Fruit fly (Drosophila melanogaster): ENCODE data around the gene Peritrophin-15b.

Gene Peritrophin-15b

DNA sequence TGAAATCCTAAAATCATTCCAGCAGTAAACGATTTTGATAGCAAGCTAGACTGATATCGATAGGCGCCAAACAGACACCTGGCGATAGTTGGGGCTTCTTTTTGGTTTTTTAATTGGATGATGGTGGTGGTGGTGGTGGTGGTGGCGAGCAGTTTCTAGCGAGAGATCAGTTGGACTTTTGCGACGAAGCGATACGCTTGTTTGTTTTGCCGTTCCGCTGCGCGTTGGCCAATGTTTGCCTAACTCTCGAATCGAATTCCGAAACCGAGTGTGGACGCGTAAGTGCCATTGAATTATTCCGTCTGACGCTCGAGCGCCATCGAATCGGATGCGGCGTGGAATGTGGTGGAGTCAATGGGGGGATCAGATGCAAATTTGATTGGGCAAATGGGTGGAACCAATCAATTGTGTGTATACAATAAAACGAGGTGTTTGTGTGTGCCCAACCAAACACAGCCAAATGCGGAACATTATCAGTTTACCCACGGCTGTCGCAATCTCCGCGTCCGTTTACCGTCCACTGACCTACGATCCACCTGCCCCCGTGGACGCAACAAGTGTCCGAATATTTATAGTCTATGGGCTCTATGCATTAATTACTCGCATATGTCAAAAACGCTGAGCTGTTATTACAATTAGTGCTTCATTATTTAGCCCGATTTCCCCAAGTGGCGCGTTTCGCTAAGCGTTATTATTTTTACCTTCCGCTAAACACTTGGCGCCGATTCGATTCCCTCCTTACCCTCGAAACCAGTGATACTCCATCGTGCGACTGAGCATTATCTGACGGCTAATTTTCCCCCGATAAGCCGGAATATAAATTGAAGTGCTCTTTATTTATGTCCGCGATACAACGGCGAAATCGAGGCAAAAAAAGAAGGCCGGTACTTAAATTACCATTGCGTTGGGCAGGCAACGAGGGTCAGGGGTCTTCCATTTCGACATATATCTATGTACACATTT lies 24.1 kb downstream of the Peritrophin-15b start, which contains the start of gene CG17292 (continued):
- no peak for TF ChIP-seq Neu2 (GFP tag; optimal IDR thresholded peaks at IDR 0.05; ENCODE audit: borderline replicate concordance)
- TF ChIP-seq CG6813 (GFP tag; optimal IDR thresholded peaks at IDR 0.05) = peak; percentile 17
- TF ChIP-seq kni (GFP tag; optimal IDR thresholded peaks at IDR 0.05) = peak; percentile 25
- TF ChIP-seq Dad (GFP tag; optimal IDR thresholded peaks at IDR 0.05) = peak; percentile 65
- peak; percentile 20 for TF ChIP-seq Antp (GFP tag; optimal IDR thresholded peaks at IDR 0.05)
- TF ChIP-seq CG15514 (GFP tag; optimal IDR thresholded peaks at IDR 0.05) = peak; percentile 95
- TF ChIP-seq CG11695 (GFP tag; IDR thresholded peaks at IDR 0.05) = peak; percentile 48; the same call in 1 of the 3 replicates
- TF ChIP-seq sim (GFP tag; IDR thresholded peaks at IDR 0.05) = no peak
- peak; percentile 43 for TF ChIP-seq org-1 (GFP tag; optimal IDR thresholded peaks at IDR 0.05)
- TF ChIP-seq usp (GFP tag; optimal IDR thresholded peaks at IDR 0.05) = no peak
- TF ChIP-seq CG6791 (GFP tag; IDR thresholded peaks at IDR 0.05; ENCODE audit: partially characterized antibody) = peak; percentile 90
- peak; percentile 16 for TF ChIP-seq CoRest (tag; optimal IDR thresholded peaks at IDR 0.05)
- peak; percentile 36 for TF ChIP-seq Ets97D (GFP tag; optimal IDR thresholded peaks at IDR 0.05)
- peak; percentile 27; the same call in 1 of the 2 replicates for TF ChIP-seq wdn (GFP tag; IDR thresholded peaks at IDR 0.05)
- no peak for TF ChIP-seq CG11560 (tag; IDR thresholded peaks at IDR 0.05)
- TF ChIP-seq CG1233 (GFP tag; optimal IDR thresholded peaks at IDR 0.05) = peak; percentile 4
- peak; percentile 17 for TF ChIP-seq maf-S (GFP tag; optimal IDR thresholded peaks at IDR 0.05)
- TF ChIP-seq crc (GFP tag; optimal IDR thresholded peaks at IDR 0.05) = no peak
- no peak for TF ChIP-seq pan (optimal IDR thresholded peaks at IDR 0.05)
- peak in 1 of 2 experiments; percentile 72 for TF ChIP-seq pan (GFP tag; optimal IDR thresholded peaks at IDR 0.05 in 1 of 2, IDR thresholded peaks at IDR 0.05 in 1 of 2)
- TF ChIP-seq caup (GFP tag; optimal IDR thresholded peaks at IDR 0.05; ENCODE audit: severe bottlenecking) = peak; percentile 76
- TF ChIP-seq HLH3B (GFP tag; IDR thresholded peaks at IDR 0.05) = peak; percentile 60
- TF ChIP-seq Dfd (GFP tag; optimal IDR thresholded peaks at IDR 0.05) = no peak
- TF ChIP-seq tin (GFP tag; optimal IDR thresholded peaks at IDR 0.05) = no peak
- peak; percentile 60; the same call in 1 of the 2 replicates for TF ChIP-seq chm (GFP tag; IDR thresholded peaks at IDR 0.05)
- peak; percentile 47 for TF ChIP-seq sug (tag; optimal IDR thresholded peaks at IDR 0.05)
- no peak for TF ChIP-seq CG1602 (GFP tag; optimal IDR thresholded peaks at IDR 0.05)
- no peak for TF ChIP-seq CG17568 (GFP tag; optimal IDR thresholded peaks at IDR 0.05)
- peak; percentile 15; the same call in 1 of the 3 replicates for TF ChIP-seq z (GFP tag; IDR thresholded peaks at IDR 0.05)
- TF ChIP-seq CG34376 (GFP tag; optimal IDR thresholded peaks at IDR 0.05) = peak; percentile 79
- TF ChIP-seq CG33557 (GFP tag; optimal IDR thresholded peaks at IDR 0.05) = peak; percentile 24

DNA sequence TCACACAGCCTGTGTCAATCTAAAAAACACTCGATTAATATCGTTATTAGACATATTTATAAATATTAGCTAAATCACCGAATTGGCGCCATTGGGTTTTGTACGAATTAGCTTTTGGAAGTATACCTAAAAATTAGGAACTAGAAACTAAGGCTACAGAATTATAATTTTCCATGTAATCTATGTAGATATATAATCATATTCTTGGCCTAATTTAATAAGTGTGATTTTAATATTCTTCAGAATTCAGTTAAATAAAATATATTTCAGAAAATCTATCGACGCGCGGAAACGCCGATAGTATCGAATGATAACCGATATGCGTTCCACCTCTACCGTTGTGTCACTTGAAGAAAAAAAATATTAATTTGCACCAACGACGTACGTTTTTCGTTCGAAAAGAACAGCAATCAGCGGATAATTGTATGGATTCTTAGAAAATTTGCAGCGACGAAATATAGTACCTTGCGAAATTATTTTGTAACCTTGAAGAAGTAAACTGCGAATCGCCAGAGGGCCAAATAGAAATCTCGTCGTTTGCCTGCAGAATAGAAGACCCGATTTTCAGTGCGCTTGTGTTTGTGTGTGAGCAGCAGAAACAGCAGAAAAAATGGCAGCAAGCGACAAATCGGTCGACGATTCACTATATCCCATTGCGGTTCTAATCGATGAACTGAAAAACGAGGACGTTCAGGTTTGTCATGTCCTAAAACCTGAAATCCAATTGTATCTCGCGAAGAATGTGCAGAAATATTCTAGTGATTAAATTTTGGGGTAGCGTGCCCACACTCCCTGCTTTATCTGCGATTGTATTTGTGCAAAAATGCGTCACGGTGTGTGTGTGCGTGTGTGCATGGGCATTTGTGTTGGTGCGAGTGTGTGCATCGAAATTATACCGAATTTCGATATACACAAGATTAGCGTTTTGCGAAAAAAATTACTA lies 28.8 kb downstream of the Peritrophin-15b start, which contains the start of gene Pp2A-29B:
Pp2A-29B (plus strand) TSS at position 338 of the 943 bp plus-strand sequence.
- peak; percentile 93 for TF ChIP-seq sqz (GFP tag; optimal IDR thresholded peaks at IDR 0.05)
- TF ChIP-seq Dref (GFP tag; IDR thresholded peaks at IDR 0.05) = peak; percentile 57
- TF ChIP-seq nerfin-1 (tag; optimal IDR thresholded peaks at IDR 0.05) = peak; percentile 100
- peak; percentile 100 for TF ChIP-seq inv (GFP tag; IDR thresholded peaks at IDR 0.05; ENCODE audit: partially characterized antibody)
- TF ChIP-seq Side (GFP tag; optimal IDR thresholded peaks at IDR 0.05) = no peak
- TF ChIP-seq CG32767 (GFP tag; IDR thresholded peaks at IDR 0.05) = peak; percentile 33; the same call in 1 of the 2 replicates
- peak; percentile 10 for TF ChIP-seq zf30C (GFP tag; optimal IDR thresholded peaks at IDR 0.05)
- TF ChIP-seq CG1024 (GFP tag; IDR thresholded peaks at IDR 0.05) = no peak
- TF ChIP-seq CG13775 (GFP tag; optimal IDR thresholded peaks at IDR 0.05) = peak; percentile 40
- no peak for TF ChIP-seq cas (GFP tag; IDR thresholded peaks at IDR 0.05)
- peak; percentile 12 for TF ChIP-seq tio (GFP tag; optimal IDR thresholded peaks at IDR 0.05)
- TF ChIP-seq CG8290 (GFP tag; optimal IDR thresholded peaks at IDR 0.05) = peak; percentile 13
- TF ChIP-seq CG8290 (tag; optimal IDR thresholded peaks at IDR 0.05) = no peak
- no peak for TF ChIP-seq trh (GFP tag; optimal IDR thresholded peaks at IDR 0.05)
- peak; percentile 42 for TF ChIP-seq CG8924 (tag; optimal IDR thresholded peaks at IDR 0.05)
- TF ChIP-seq Chrac-16 (GFP tag; optimal IDR thresholded peaks at IDR 0.05) = no peak
- no peak for TF ChIP-seq ttk (GFP tag; IDR thresholded peaks at IDR 0.05)
